Fruit fly (Drosophila melanogaster): Measurements from ENCODE around the gene CG13308.

CG13308 gene

dm6 chr3L:8772998-8773684, 35.2 kb upstream of the CG13308 start (continued):
- TF ChIP-seq CG4282 (GFP tag; optimal IDR thresholded peaks at IDR 0.05) (no peak), Vsx1 (GFP tag; optimal IDR thresholded peaks at IDR 0.05) (peak; percentile 8), sima (GFP tag; optimal IDR thresholded peaks at IDR 0.05) (no peak), pnt (GFP tag; optimal IDR thresholded peaks at IDR 0.05) (peak; percentile 23), CG4820 (GFP tag; optimal IDR thresholded peaks at IDR 0.05) (peak; percentile 62), nau (GFP tag; optimal IDR thresholded peaks at IDR 0.05) (peak; percentile 43), luna (GFP tag; optimal IDR thresholded peaks at IDR 0.05) (no peak), CG32772 (GFP tag; IDR thresholded peaks at IDR 0.05) (peak; percentile 53), CG13624 (GFP tag; optimal IDR thresholded peaks at IDR 0.05) (peak; percentile 42), CG18764 (GFP tag; optimal IDR thresholded peaks at IDR 0.05) (peak; percentile 48), CG12769 (tag; optimal IDR thresholded peaks at IDR 0.05) (peak; percentile 71), bowl (GFP tag; IDR thresholded peaks at IDR 0.05) (peak; percentile 23; the same call in 1 of the 2 replicates), zfh2 (GFP tag; optimal IDR thresholded peaks at IDR 0.05) (no peak), Sox100B (GFP tag; optimal IDR thresholded peaks at IDR 0.05) (peak; percentile 74), CG11723 (GFP tag; optimal IDR thresholded peaks at IDR 0.05) (peak; percentile 63), salm (tag; optimal IDR thresholded peaks at IDR 0.05) (peak; percentile 41), gcm (GFP tag; optimal IDR thresholded peaks at IDR 0.05) (peak; percentile 79), CG18262 (tag; optimal IDR thresholded peaks at IDR 0.05) (peak; percentile 86), emc (GFP tag; optimal IDR thresholded peaks at IDR 0.05) (no peak), cg (GFP tag; optimal IDR thresholded peaks at IDR 0.05) (no peak), slp2 (GFP tag; optimal IDR thresholded peaks at IDR 0.05) (peak; percentile 59), nmo (GFP tag; optimal IDR thresholded peaks at IDR 0.05) (peak; percentile 85), CG3065 (GFP tag; optimal IDR thresholded peaks at IDR 0.05) (peak; percentile 38), chif (GFP tag; optimal IDR thresholded peaks at IDR 0.05) (peak; percentile 77 to 78), kah (GFP tag; optimal IDR thresholded peaks at IDR 0.05) (no peak), ro (GFP tag; IDR thresholded peaks at IDR 0.05) (peak; percentile 31; the same call in 1 of the 2 replicates), Rx (GFP tag; IDR thresholded peaks at IDR 0.05) (peak; percentile 35; the same call in 1 of the 2 replicates), CG8478 (optimal IDR thresholded peaks at IDR 0.05) (no peak), inv (GFP tag; IDR thresholded peaks at IDR 0.05; ENCODE audit: partially characterized antibody) (no peak), CG11456 (GFP tag; IDR thresholded peaks at IDR 0.05) (0 out of 3 replicates have a peak, but pooled peaks have one; percentile 42), ken (GFP tag; IDR thresholded peaks at IDR 0.05) (peak; percentile 22; the same call in 1 of the 3 replicates), fd96Cb (tag; optimal IDR thresholded peaks at IDR 0.05) (peak; percentile 80), dpn (GFP tag; optimal IDR thresholded peaks at IDR 0.05) (peak; percentile 4 to 77), CG14441 (GFP tag; IDR thresholded peaks at IDR 0.05) (peak; percentile 69), CG3281 (GFP tag; optimal IDR thresholded peaks at IDR 0.05) (no peak), gsb (GFP tag; IDR thresholded peaks at IDR 0.05) (no peak), CG13123 (GFP tag; optimal IDR thresholded peaks at IDR 0.05) (peak; percentile 36), CG17328 (GFP tag; IDR thresholded peaks at IDR 0.05) (peak; percentile 76), CG1647 (GFP tag; optimal IDR thresholded peaks at IDR 0.05) (no peak), Ptx1 (GFP tag; IDR thresholded peaks at IDR 0.05) (peak; percentile 72), crol (GFP tag; IDR thresholded peaks at IDR 0.05) (no peak), sna (GFP tag; IDR thresholded peaks at IDR 0.05; ENCODE audit: partially characterized antibody) (no peak), ssp (GFP tag; IDR thresholded peaks at IDR 0.05) (peak; percentile 47), CoRest (tag; optimal IDR thresholded peaks at IDR 0.05) (peak; percentile 82), maf-S (GFP tag; optimal IDR thresholded peaks at IDR 0.05) (peak; percentile 51), kay (GFP tag; optimal IDR thresholded peaks at IDR 0.05) (no peak), Nf-YB (GFP tag; optimal IDR thresholded peaks at IDR 0.05) (peak; percentile 70), sqz (GFP tag; optimal IDR thresholded peaks at IDR 0.05) (peak; percentile 57), CG12659 (GFP tag; optimal IDR thresholded peaks at IDR 0.05) (peak; percentile 53), ato (GFP tag; IDR thresholded peaks at IDR 0.05; ENCODE audit: partially characterized antibody) (no peak)
